Worm (Caenorhabditis elegans) whole organism, mixed stage, embryonic: ENCODE results near the gene T16A9.3.

Experiments
- M03D4.4 ChIP-seq: sonication (generic microtip); optimal IDR thresholded peaks from 2 replicates; lab custom pipeline; 2017; ENCODE audit warnings: mild to moderate bottlenecking, missing genetic modification characterization, missing compliant biosample characterization
- blmp-1 ChIP-seq: fragments of 150-350 bp; optimal IDR thresholded peaks from 2 replicates; lab custom pipeline; 2014; ENCODE audit warnings: missing biosample characterization, missing genetic modification characterization
- nhr-237 ChIP-seq: fragments of 150-350 bp; optimal IDR thresholded peaks from 2 replicates; lab custom pipeline; 2014; ENCODE audit warnings: missing biosample characterization, missing genetic modification characterization
- nhr-28 ChIP-seq: fragments of 150-350 bp; optimal IDR thresholded peaks from 2 replicates; lab custom pipeline; 2014; ENCODE audit warnings: missing biosample characterization, missing genetic modification characterization
- pha-4 ChIP-seq: fragments of 150-350 bp; optimal IDR thresholded peaks from 2 replicates; lab custom pipeline; 2018; ENCODE audit warnings: missing biosample characterization, missing genetic modification reagents, missing genetic modification characterization
- snpc-4 ChIP-seq: fragments of 150-350 bp; optimal IDR thresholded peaks from 2 replicates; lab custom pipeline; 2014; ENCODE audit warnings: missing biosample characterization, missing genetic modification characterization
- unc-62 ChIP-seq: fragments of 150-350 bp; optimal IDR thresholded peaks from 2 replicates; lab custom pipeline; 2014; ENCODE audit warnings: missing biosample characterization, missing genetic modification reagents, missing genetic modification characterization

ce11 chrV:14192870-14193269, 12.4 kb upstream of the T16A9.3 start:
- TF ChIP-seq nhr-237 (tag; lab: Kevin White, UChicago) (no peak), blmp-1 (tag; lab: Kevin White, UChicago) (no peak), M03D4.4 (no peak), nhr-28 (no peak), snpc-4 (tag; lab: Kevin White, UChicago) (no peak), pha-4 (tag; lab: Kevin White, UChicago) (no peak), unc-62 (GFP tag; lab: Kevin White, UChicago) (no peak)
